Fruit fly (Drosophila melanogaster) whole organism, wandering third instar larva: ENCODE results near the gene Sfmbt.
A peak's percentile ranks its signal among the peaks of the same experiment; 100 is the strongest.

Source experiments
- CG32264 ChIP-seq: fragments of 200-800 bp; sonication (Bioruptor generic); optimal IDR thresholded peaks from 2 replicates; lab custom pipeline; 2016; ENCODE audit warnings: missing biosample characterization, missing genetic modification characterization
- CG9705 ChIP-seq: fragments of 200-800 bp; sonication (Bioruptor generic); optimal IDR thresholded peaks from 2 replicates; lab custom pipeline; 2018; ENCODE audit warnings: missing biosample characterization, mild to moderate bottlenecking, missing genetic modification characterization
- CrebA ChIP-seq: fragments of 200-800 bp; sonication (Bioruptor generic); optimal IDR thresholded peaks from 2 replicates; lab custom pipeline; 2016; ENCODE audit warnings: missing biosample characterization, mild to moderate bottlenecking, missing genetic modification characterization, borderline replicate concordance
- Dfd ChIP-seq: fragments of >200 bp; optimal IDR thresholded peaks from 2 replicates; lab custom pipeline; 2017; ENCODE audit warnings: missing biosample characterization, missing genetic modification characterization
- Dif ChIP-seq: fragments of 200-275, 200-300 bp; sonication (Bioruptor generic); optimal IDR thresholded peaks from 2 replicates; lab custom pipeline; 2018; ENCODE audit warnings: missing biosample characterization, missing genetic modification characterization; ENCODE audit not compliant: partially characterized antibody
- GATAd ChIP-seq: sonication (Bioruptor generic); optimal IDR thresholded peaks from 2 replicates; lab custom pipeline; 2016; ENCODE audit warnings: missing biosample characterization, missing genetic modification characterization
- HLH106 ChIP-seq: fragments of 200-800 bp; optimal IDR thresholded peaks from 3 replicates; lab custom pipeline; 2019; ENCODE audit warnings: missing biosample characterization, mild to moderate bottlenecking, missing genetic modification characterization, moderate library complexity
- Hnf4 ChIP-seq: fragments of 200-800 bp; sonication (Bioruptor generic); optimal IDR thresholded peaks from 2 replicates; lab custom pipeline; 2016; ENCODE audit warnings: missing biosample characterization, mild to moderate bottlenecking, missing genetic modification characterization
- Hr78 ChIP-seq: fragments of >200 bp; optimal IDR thresholded peaks from 2 replicates; lab custom pipeline; 2017; ENCODE audit warnings: missing biosample characterization, missing genetic modification characterization
- Hr83 ChIP-seq: fragments of 200-300 bp; sonication (Bioruptor generic); optimal IDR thresholded peaks from 2 replicates; lab custom pipeline; 2016; ENCODE audit warnings: missing biosample characterization, mild to moderate bottlenecking, missing genetic modification characterization, moderate library complexity; ENCODE audit not compliant: poor library complexity, severe bottlenecking
- Jra ChIP-seq: sonication (Bioruptor generic); optimal IDR thresholded peaks from 2 replicates; lab custom pipeline; 2016; ENCODE audit warnings: missing biosample characterization, missing genetic modification characterization
- Mio ChIP-seq: sonication (Bioruptor generic); optimal IDR thresholded peaks from 2 replicates; lab custom pipeline; 2016; ENCODE audit warnings: missing biosample characterization, missing genetic modification characterization
- Myc ChIP-seq: fragments of >200 bp; optimal IDR thresholded peaks from 2 replicates; lab custom pipeline; 2017
- N ChIP-seq: fragments of >200 bp; optimal IDR thresholded peaks from 2 replicates; lab custom pipeline; 2018; ENCODE audit warnings: missing biosample characterization, missing external identifiers, missing genetic modification characterization
- OdsH ChIP-seq: fragments of 200-800 bp; sonication (Bioruptor generic); optimal IDR thresholded peaks from 2 replicates; lab custom pipeline; 2016; ENCODE audit warnings: missing biosample characterization, mild to moderate bottlenecking, missing genetic modification characterization
- Rel ChIP-seq, 2 experiments: fragments of 200-800 bp; sonication (Bioruptor generic) in 1 of 2; optimal IDR thresholded peaks; 2 replicates in 1 of 2; 3 replicates in 1 of 2; lab custom pipeline; 2016 to 2019; ENCODE audit warnings: mild to moderate bottlenecking in 2 of 2, missing biosample characterization in 2 of 2, missing genetic modification characterization in 2 of 2, moderate library complexity in 1 of 2
- Sp1 ChIP-seq: fragments of 200-800 bp; sonication (Bioruptor generic); optimal IDR thresholded peaks from 3 replicates; lab custom pipeline; 2019; ENCODE audit warnings: missing biosample characterization, mild to moderate bottlenecking, missing genetic modification characterization, moderate library complexity
- Vsx2 ChIP-seq: fragments of 200-300, 225-300 bp; sonication (Bioruptor generic); optimal IDR thresholded peaks from 2 replicates; lab custom pipeline; 2018; ENCODE audit warnings: missing biosample characterization, missing genetic modification characterization; ENCODE audit not compliant: partially characterized antibody
- brk ChIP-seq: fragments of 200-800 bp; sonication (Bioruptor generic); optimal IDR thresholded peaks from 2 replicates; lab custom pipeline; 2016; ENCODE audit warnings: missing biosample characterization, mild to moderate bottlenecking, missing genetic modification characterization
- dl ChIP-seq, 2 experiments: fragments of 175-275, 200-275 bp in 1 of 2; fragments of 200-275 bp in 1 of 2; sonication (Bioruptor generic); optimal IDR thresholded peaks; lab custom pipeline; 2018; ENCODE audit warnings: mild to moderate bottlenecking in 2 of 2, missing biosample characterization in 2 of 2, missing genetic modification characterization in 2 of 2, moderate library complexity in 2 of 2; ENCODE audit not compliant: partially characterized antibody in 2 of 2, insufficient read depth in 1 of 2
- dmrt93B ChIP-seq: fragments of 200-800 bp; sonication (Bioruptor generic); optimal IDR thresholded peaks from 2 replicates; lab custom pipeline; 2018; ENCODE audit warnings: missing biosample characterization, mild to moderate bottlenecking, missing genetic modification characterization
- dsf ChIP-seq: sonication (Bioruptor generic); optimal IDR thresholded peaks from 2 replicates; lab custom pipeline; 2016; ENCODE audit warnings: missing biosample characterization, missing genetic modification characterization, borderline replicate concordance
- ey ChIP-seq: fragments of 200-800 bp; sonication (Bioruptor generic); optimal IDR thresholded peaks from 2 replicates; lab custom pipeline; 2016; ENCODE audit warnings: missing biosample characterization, missing genetic modification characterization
- foxo ChIP-seq, 2 experiments: fragments of 200-800 bp; sonication (Bioruptor generic); optimal IDR thresholded peaks; 2 replicates in 1 of 2; 3 replicates in 1 of 2; lab custom pipeline; 2016 to 2017; ENCODE audit warnings: missing biosample characterization in 2 of 2, missing genetic modification characterization in 2 of 2
- h ChIP-seq: fragments of 200-800 bp; sonication (Bioruptor generic); optimal IDR thresholded peaks from 3 replicates; lab custom pipeline; 2016; ENCODE audit warnings: missing biosample characterization, mild to moderate bottlenecking, missing genetic modification characterization
- lola ChIP-seq: fragments of >200 bp; optimal IDR thresholded peaks from 2 replicates; lab custom pipeline; 2017; ENCODE audit warnings: missing biosample characterization, missing genetic modification characterization
- psq ChIP-seq: fragments of 200-800 bp; sonication (Bioruptor generic); optimal IDR thresholded peaks from 3 replicates; lab custom pipeline; 2017; ENCODE audit warnings: missing biosample characterization, mild to moderate bottlenecking, missing genetic modification characterization, moderate library complexity
- rgr ChIP-seq: fragments of 200-800 bp; sonication (Bioruptor generic); optimal IDR thresholded peaks from 3 replicates; lab custom pipeline; 2016; ENCODE audit warnings: missing biosample characterization, mild to moderate bottlenecking, missing genetic modification characterization
- sage ChIP-seq: fragments of 200-800 bp; sonication (Bioruptor generic); optimal IDR thresholded peaks from 2 replicates; lab custom pipeline; 2016; ENCODE audit warnings: missing biosample characterization, mild to moderate bottlenecking, missing genetic modification characterization
- sv ChIP-seq: fragments of 200-800 bp; sonication (Bioruptor generic); optimal IDR thresholded peaks from 3 replicates; lab custom pipeline; 2016; ENCODE audit warnings: missing biosample characterization, missing genetic modification characterization
- tai ChIP-seq: sonication (Bioruptor generic); optimal IDR thresholded peaks from 2 replicates; lab custom pipeline; 2016; ENCODE audit warnings: missing biosample characterization, missing genetic modification characterization
- usp ChIP-seq: fragments of >200 bp; optimal IDR thresholded peaks from 2 replicates; lab custom pipeline; 2017; ENCODE audit warnings: missing biosample characterization, missing genetic modification characterization
- woc ChIP-seq: sonication (Bioruptor generic); optimal IDR thresholded peaks from 2 replicates; lab custom pipeline; 2016; ENCODE audit warnings: missing biosample characterization, mild to moderate bottlenecking, missing genetic modification characterization

Gene Sfmbt

DNA sequence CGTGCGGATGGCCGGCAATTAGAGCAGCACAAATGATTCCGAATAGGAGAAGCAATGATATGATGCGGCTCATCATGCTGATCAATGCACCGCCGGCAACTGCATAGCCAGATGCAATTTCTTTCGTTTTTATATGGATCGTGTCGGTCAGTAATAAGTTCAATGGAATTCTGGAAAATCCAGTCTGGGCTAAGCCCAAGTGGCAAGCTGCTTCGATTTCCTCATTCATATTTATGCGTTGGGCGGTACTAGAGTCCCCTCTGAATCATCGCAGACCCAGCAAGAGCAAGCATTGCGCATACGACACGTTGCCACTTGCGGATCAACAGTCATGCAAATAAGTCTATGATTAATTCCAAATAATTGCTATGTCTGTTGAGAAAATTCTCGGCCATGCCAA is 33.1 kb downstream of the Sfmbt start, which contains the start of gene CG16978:
Gene CG16978, minus strand, starts transcription at position 101 of the 400 bp plus-strand sequence.
- TF ChIP-seq rgr (GFP tag; lab: Kevin White, UChicago) = no peak
- no peak for TF ChIP-seq h (GFP tag; lab: Kevin White, UChicago)
- no peak for TF ChIP-seq tai
- no peak for TF ChIP-seq GATAd
- TF ChIP-seq dl (GFP tag; optimal IDR thresholded peaks at IDR 0.05; lab: Kevin White, UChicago; ENCODE audit: insufficient read depth in 1 of 2, partially characterized antibody in 2 of 2) = no peak
- no peak for TF ChIP-seq N (GFP tag; lab: Kevin White, UChicago)
- TF ChIP-seq CG9705 (GFP tag; lab: Kevin White, UChicago) = no peak
- TF ChIP-seq woc = no peak
- no peak for TF ChIP-seq HLH106
- no peak for TF ChIP-seq Jra (GFP tag; lab: Kevin White, UChicago)
- no peak for TF ChIP-seq OdsH (GFP tag; lab: Kevin White, UChicago)
- TF ChIP-seq sv (GFP tag; lab: Kevin White, UChicago) = no peak
- TF ChIP-seq Hr83 (GFP tag; lab: Kevin White, UChicago) = no peak
- no peak for TF ChIP-seq Dif
- no peak for TF ChIP-seq Hnf4 (GFP tag; lab: Kevin White, UChicago)
- no peak for TF ChIP-seq Vsx2 (GFP tag; lab: Kevin White, UChicago)
- TF ChIP-seq sage (GFP tag; lab: Kevin White, UChicago) = no peak

DNA sequence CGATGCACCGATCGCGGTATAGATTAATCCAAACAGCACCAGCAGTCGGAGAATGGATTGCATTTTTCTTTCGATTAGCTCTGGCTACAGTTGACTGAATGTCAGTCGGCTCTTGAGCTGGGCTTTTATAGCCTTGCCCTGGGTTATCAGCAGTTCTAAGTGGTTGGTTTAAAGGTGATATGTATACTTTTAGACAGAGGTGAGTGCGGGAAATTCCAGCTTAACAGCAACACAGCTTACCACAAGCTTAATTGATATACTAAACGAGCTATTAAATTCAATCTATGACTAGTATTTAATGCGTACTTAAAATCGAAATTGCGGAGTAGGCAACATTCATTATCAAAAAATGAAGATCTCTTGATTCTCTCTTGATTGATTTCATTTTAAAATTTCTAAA is 33.8 kb downstream of the Sfmbt start, which contains the start of gene CG9928:
Gene CG9928, minus strand, starts transcription at position 101 of the 400 bp plus-strand sequence.
- TF ChIP-seq ey (GFP tag; lab: Kevin White, UChicago) = no peak
- TF ChIP-seq dsf (GFP tag; lab: Kevin White, UChicago) = no peak
- TF ChIP-seq Hr78 = no peak
- TF ChIP-seq CG9705 (GFP tag; lab: Kevin White, UChicago) = no peak
- no peak for TF ChIP-seq Hr83 (GFP tag; lab: Kevin White, UChicago)
- no peak for TF ChIP-seq N (GFP tag; lab: Kevin White, UChicago)

- TF ChIP-seq tai = no peak
- no peak for TF ChIP-seq Dif
- TF ChIP-seq foxo (GFP tag; optimal IDR thresholded peaks at IDR 0.05; lab: Kevin White, UChicago) = no peak
- TF ChIP-seq sage (GFP tag; lab: Kevin White, UChicago) = no peak
- no peak for TF ChIP-seq brk (GFP tag; lab: Kevin White, UChicago)
- no peak for TF ChIP-seq Jra (GFP tag; lab: Kevin White, UChicago)
- TF ChIP-seq woc = no peak
- no peak for TF ChIP-seq Hr83 (GFP tag; lab: Kevin White, UChicago)
- no peak for TF ChIP-seq lola (GFP tag; lab: Kevin White, UChicago)
- no peak for TF ChIP-seq HLH106
- TF ChIP-seq Hnf4 (GFP tag; lab: Kevin White, UChicago) = no peak
- no peak for TF ChIP-seq psq (GFP tag; lab: Kevin White, UChicago)
- no peak for TF ChIP-seq ey (GFP tag; lab: Kevin White, UChicago)
- no peak for TF ChIP-seq dmrt93B (GFP tag; lab: Kevin White, UChicago)
- no peak for TF ChIP-seq Rel (GFP tag; optimal IDR thresholded peaks at IDR 0.05; lab: Kevin White, UChicago)
- no peak for TF ChIP-seq Rel (tag; optimal IDR thresholded peaks at IDR 0.05; lab: Kevin White, UChicago)
- no peak for TF ChIP-seq Mio
- TF ChIP-seq rgr (GFP tag; lab: Kevin White, UChicago) = no peak
Measured at dm6 chr2L:13140891-13141290, 35.7 kb downstream of the Sfmbt start.

- TF ChIP-seq woc (no peak), CrebA (GFP tag; lab: Kevin White, UChicago) (no peak), sv (GFP tag; lab: Kevin White, UChicago) (no peak), Vsx2 (GFP tag; lab: Kevin White, UChicago) (peak; percentile 62), Rel (GFP tag; optimal IDR thresholded peaks at IDR 0.05; lab: Kevin White, UChicago) (no peak), Rel (tag; optimal IDR thresholded peaks at IDR 0.05; lab: Kevin White, UChicago) (peak; percentile 93), CG9705 (GFP tag; lab: Kevin White, UChicago) (no peak), HLH106 (no peak), ey (GFP tag; lab: Kevin White, UChicago) (no peak)
- TF ChIP-seq, all 38 proteins: peak for 2
Measured at dm6 chr2L:13135929-13136328, 40.7 kb downstream of the Sfmbt start.

DNA sequence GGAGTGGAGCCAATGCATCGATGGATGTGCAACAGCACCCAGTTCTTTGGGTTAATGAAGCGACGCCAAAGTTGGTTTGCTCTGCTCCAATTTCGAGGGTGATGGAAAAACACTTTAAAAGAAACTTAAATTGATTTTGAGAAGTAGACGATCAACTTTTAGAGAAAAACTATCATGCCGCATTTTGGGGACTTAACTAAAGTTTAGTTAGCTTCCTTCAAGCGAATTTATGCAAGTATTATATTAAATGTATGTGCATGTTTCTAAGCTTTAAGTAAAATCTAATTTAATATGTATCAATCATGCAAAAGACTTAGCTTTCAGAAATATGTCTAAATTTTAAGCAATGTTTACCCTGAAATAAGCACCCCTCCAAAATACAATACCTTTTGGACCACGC is 46.3 kb downstream of the Sfmbt start, which contains the start of gene CG5122:
Gene CG5122, plus strand, starts transcription at position 301 of the 400 bp plus-strand sequence.
- TF ChIP-seq CG32264 (GFP tag; lab: Kevin White, UChicago) (no peak), Vsx2 (GFP tag; lab: Kevin White, UChicago) (no peak), GATAd (no peak), rgr (GFP tag; lab: Kevin White, UChicago) (no peak), CrebA (GFP tag; lab: Kevin White, UChicago) (no peak), woc (no peak), Myc (no peak), foxo (GFP tag; optimal IDR thresholded peaks at IDR 0.05; lab: Kevin White, UChicago) (no peak), Hr78 (no peak), usp (GFP tag; lab: Kevin White, UChicago) (no peak), Hr83 (GFP tag; lab: Kevin White, UChicago) (no peak), ey (GFP tag; lab: Kevin White, UChicago) (no peak), Dfd (no peak), OdsH (GFP tag; lab: Kevin White, UChicago) (no peak), dsf (GFP tag; lab: Kevin White, UChicago) (no peak), Sp1 (no peak)
